Fruit fly (Drosophila melanogaster) whole organism, embryonic: ENCODE data around the gene CG43121.

ENCODE experiments used
- Aef1 ChIP-seq: fragments of 200-800 bp; sonication (Bioruptor generic); IDR thresholded peaks from 3 replicates; pipeline ENCODE4 v1.3.6; 2022; ENCODE audit warnings: missing biosample characterization, missing genetic modification characterization
- Asciz ChIP-seq: fragments of 200-800 bp; sonication (Bioruptor generic); optimal IDR thresholded peaks from 2 replicates; lab custom pipeline; 2017; ENCODE audit warnings: missing biosample characterization, mild to moderate bottlenecking, missing genetic modification characterization, missing genetic modification reagents
- Atf6 ChIP-seq: fragments of 200-800 bp; sonication (Bioruptor generic); IDR thresholded peaks from 2 replicates; pipeline ENCODE4 v1.3.6; 2022; ENCODE audit warnings: missing biosample characterization, missing genetic modification characterization
- Bdp1 ChIP-seq: fragments of 200-800 bp; sonication (Bioruptor generic); optimal IDR thresholded peaks from 3 replicates; lab custom pipeline; 2016; ENCODE audit warnings: missing biosample characterization, missing genetic modification characterization
- Bgb ChIP-seq: fragments of 200-800 bp; sonication (Bioruptor generic); IDR thresholded peaks from 2 replicates; pipeline ENCODE4 v1.3.6; 2022; ENCODE audit warnings: missing biosample characterization, missing genetic modification characterization; ENCODE audit not compliant: partially characterized antibody
- CG10267 ChIP-seq: fragments of 200-800 bp; sonication (Bioruptor generic); optimal IDR thresholded peaks from 2 replicates; lab custom pipeline; 2018; ENCODE audit warnings: missing biosample characterization, mild to moderate bottlenecking, missing genetic modification characterization, moderate library complexity
- CG10462 ChIP-seq: fragments of 200-800 bp; sonication (Bioruptor generic); optimal IDR thresholded peaks from 2 replicates; lab custom pipeline; 2016; ENCODE audit warnings: missing biosample characterization, missing genetic modification characterization
- CG12219 ChIP-seq: fragments of 200-800 bp; sonication (Bioruptor generic); optimal IDR thresholded peaks from 3 replicates; lab custom pipeline; 2018; ENCODE audit warnings: missing biosample characterization, mild to moderate bottlenecking, missing genetic modification characterization
- CG13296 ChIP-seq: fragments of 200-800 bp; sonication (Bioruptor generic); optimal IDR thresholded peaks from 3 replicates; lab custom pipeline; 2018; ENCODE audit warnings: missing biosample characterization, mild to moderate bottlenecking, missing genetic modification characterization
- CG13624 ChIP-seq: fragments of 200-800 bp; sonication (Bioruptor generic); optimal IDR thresholded peaks from 2 replicates; lab custom pipeline; 2016; ENCODE audit warnings: missing biosample characterization, missing genetic modification characterization
- CG1603 ChIP-seq: fragments of 200-800 bp; sonication (Bioruptor generic); optimal IDR thresholded peaks from 2 replicates; lab custom pipeline; 2019; ENCODE audit warnings: missing biosample characterization, mild to moderate bottlenecking, missing genetic modification characterization, moderate library complexity
- CG16779 ChIP-seq: fragments of 200-800 bp; sonication (Bioruptor generic); IDR thresholded peaks from 2 replicates; pipeline ENCODE4 v1.3.6; 2022; ENCODE audit warnings: missing biosample characterization, missing genetic modification characterization
- CG16863 ChIP-seq: fragments of 200-800 bp; sonication (Bioruptor generic); optimal IDR thresholded peaks from 3 replicates; lab custom pipeline; 2016; ENCODE audit warnings: missing biosample characterization, missing genetic modification characterization
- CG17912 ChIP-seq: fragments of 200-800 bp; sonication (Bioruptor generic); optimal IDR thresholded peaks from 2 replicates; lab custom pipeline; 2018; ENCODE audit warnings: missing biosample characterization, mild to moderate bottlenecking, missing genetic modification characterization
- CG1832 ChIP-seq: fragments of 200-800 bp; sonication (Bioruptor generic); optimal IDR thresholded peaks from 2 replicates; lab custom pipeline; 2017; ENCODE audit warnings: missing biosample characterization, mild to moderate bottlenecking, missing genetic modification characterization, inconsistent platforms
- CG2875 ChIP-seq: fragments of 200-800 bp; sonication (Bioruptor generic); optimal IDR thresholded peaks from 2 replicates; lab custom pipeline; 2017; ENCODE audit warnings: missing biosample characterization, mild to moderate bottlenecking, missing genetic modification characterization, missing genetic modification reagents
- CG30431 ChIP-seq: fragments of 200-800 bp; sonication (Bioruptor generic); optimal IDR thresholded peaks from 2 replicates; lab custom pipeline; 2017; ENCODE audit warnings: missing biosample characterization, missing genetic modification characterization
- CG32772 ChIP-seq: fragments of 200-800 bp; sonication (Bioruptor generic); IDR thresholded peaks from 2 replicates; pipeline ENCODE4 v1.3.6; 2022; ENCODE audit warnings: missing biosample characterization, missing genetic modification characterization
- CG33557 ChIP-seq: fragments of 200-800 bp; sonication (Bioruptor generic); optimal IDR thresholded peaks from 2 replicates; lab custom pipeline; 2019; ENCODE audit warnings: missing biosample characterization, mild to moderate bottlenecking, missing genetic modification characterization, moderate library complexity
- CG4730 ChIP-seq: fragments of 200-800 bp; sonication (Bioruptor generic); IDR thresholded peaks from 2 replicates; pipeline ENCODE4 v1.3.6; 2022; ENCODE audit warnings: missing biosample characterization, missing genetic modification characterization
- CG7963 ChIP-seq: fragments of 200-800 bp; sonication (Bioruptor generic); IDR thresholded peaks from 3 replicates; pipeline ENCODE4 v1.3.6; 2022; ENCODE audit warnings: missing biosample characterization, missing genetic modification characterization; ENCODE audit not compliant: partially characterized antibody
- D ChIP-seq, 2 experiments: fragments of 200-800 bp in 1 of 2; fragments of >200 bp in 1 of 2; sonication (Bioruptor generic) in 1 of 2; optimal IDR thresholded peaks; 2 replicates in 1 of 2; 3 replicates in 1 of 2; lab custom pipeline; 2017; ENCODE audit warnings: mild to moderate bottlenecking in 1 of 2, missing biosample characterization in 1 of 2, missing genetic modification characterization in 1 of 2, missing genetic modification reagents in 1 of 2
- Dad ChIP-seq: fragments of 200-800 bp; sonication (Bioruptor generic); optimal IDR thresholded peaks from 3 replicates; lab custom pipeline; 2016; ENCODE audit warnings: missing biosample characterization, missing genetic modification characterization
- Dip2 ChIP-seq: fragments of 200-800 bp; sonication (Bioruptor generic); IDR thresholded peaks from 2 replicates; pipeline ENCODE4 v1.3.6; 2022; ENCODE audit warnings: missing biosample characterization, missing genetic modification characterization
- Ets97D ChIP-seq: fragments of 200-800 bp; sonication (Bioruptor generic); optimal IDR thresholded peaks from 3 replicates; lab custom pipeline; 2016; ENCODE audit warnings: missing biosample characterization, missing genetic modification characterization
- Jarid2 ChIP-seq: fragments of 200-800 bp; sonication (Bioruptor generic); optimal IDR thresholded peaks from 3 replicates; lab custom pipeline; 2017; ENCODE audit warnings: mild to moderate bottlenecking, missing biosample characterization, missing genetic modification reagents, missing genetic modification characterization
- Neu2 ChIP-seq: fragments of 200-800 bp; sonication (Bioruptor generic); optimal IDR thresholded peaks from 3 replicates; lab custom pipeline; 2016; ENCODE audit warnings: missing biosample characterization, missing genetic modification characterization, borderline replicate concordance
- Spps ChIP-seq: fragments of 200-800 bp; sonication (Bioruptor generic); optimal IDR thresholded peaks from 2 replicates; lab custom pipeline; 2018; ENCODE audit warnings: missing biosample characterization, mild to moderate bottlenecking, missing genetic modification characterization
- abd-A ChIP-seq: fragments of 200-800 bp; sonication (Bioruptor generic); optimal IDR thresholded peaks from 3 replicates; lab custom pipeline; 2019; ENCODE audit warnings: missing biosample characterization, mild to moderate bottlenecking, missing genetic modification characterization, moderate library complexity
- ac ChIP-seq: fragments of 200-800 bp; sonication (Bioruptor generic); optimal IDR thresholded peaks from 3 replicates; lab custom pipeline; 2017; ENCODE audit warnings: missing biosample characterization, mild to moderate bottlenecking, missing genetic modification characterization
- ash1 ChIP-seq: fragments of 200-800 bp; sonication (Bioruptor generic); optimal IDR thresholded peaks from 2 replicates; lab custom pipeline; 2018; ENCODE audit warnings: missing biosample characterization, mild to moderate bottlenecking, missing genetic modification characterization
- ato ChIP-seq: fragments of 200-800 bp; sonication (Bioruptor generic); IDR thresholded peaks from 2 replicates; pipeline ENCODE4 v1.3.6; 2022; ENCODE audit warnings: missing biosample characterization, missing genetic modification characterization; ENCODE audit not compliant: partially characterized antibody
- dmrt11E ChIP-seq: fragments of 200-800 bp; sonication (Bioruptor generic); optimal IDR thresholded peaks from 3 replicates; lab custom pipeline; 2018; ENCODE audit warnings: missing biosample characterization, mild to moderate bottlenecking, missing genetic modification characterization, moderate library complexity
- dpn ChIP-seq, 2 experiments: fragments of 200-800 bp; sonication (Bioruptor generic); optimal IDR thresholded peaks; 3 replicates each; lab custom pipeline; 2016; ENCODE audit warnings: missing biosample characterization in 2 of 2, missing genetic modification characterization in 2 of 2
- eve ChIP-seq, 2 experiments: fragments of >200 bp; optimal IDR thresholded peaks; 2 replicates each; lab custom pipeline; 2017; ENCODE audit warnings: missing biosample characterization in 2 of 2, missing genetic modification characterization in 2 of 2
- fd102C ChIP-seq: fragments of 200-800 bp; sonication (Bioruptor generic); optimal IDR thresholded peaks from 2 replicates; lab custom pipeline; 2018; ENCODE audit warnings: missing biosample characterization, mild to moderate bottlenecking, missing genetic modification characterization, moderate library complexity
- fu2 ChIP-seq: fragments of 200-800 bp; sonication (Bioruptor generic); optimal IDR thresholded peaks from 2 replicates; lab custom pipeline; 2016; ENCODE audit warnings: missing biosample characterization, missing genetic modification characterization
- gem ChIP-seq: fragments of 200-800 bp; sonication (Bioruptor generic); optimal IDR thresholded peaks from 2 replicates; lab custom pipeline; 2019; ENCODE audit warnings: missing biosample characterization, mild to moderate bottlenecking, missing genetic modification characterization, moderate library complexity
- gfzf ChIP-seq: fragments of 200-800 bp; sonication (Bioruptor generic); optimal IDR thresholded peaks from 2 replicates; lab custom pipeline; 2016; ENCODE audit warnings: missing biosample characterization, mild to moderate bottlenecking, missing genetic modification characterization, moderate library complexity
- nom ChIP-seq: fragments of 200-800 bp; sonication (Bioruptor generic); optimal IDR thresholded peaks from 2 replicates; lab custom pipeline; 2017; ENCODE audit warnings: missing biosample characterization, missing genetic modification characterization, mild to moderate bottlenecking, moderate library complexity, missing genetic modification reagents
- org-1 ChIP-seq: fragments of 200-800 bp; sonication (Bioruptor generic); optimal IDR thresholded peaks from 2 replicates; lab custom pipeline; 2017; ENCODE audit warnings: missing biosample characterization, missing genetic modification characterization
- peb ChIP-seq: fragments of 200-800 bp; sonication (Bioruptor generic); IDR thresholded peaks from 2 replicates; pipeline ENCODE4 v1.3.6; 2022; ENCODE audit warnings: missing biosample characterization, missing genetic modification characterization
- ranshi ChIP-seq: fragments of 200-800 bp; sonication (Bioruptor generic); IDR thresholded peaks from 2 replicates; pipeline ENCODE4 v1.3.6; 2022; ENCODE audit warnings: missing biosample characterization, missing genetic modification characterization
- sima ChIP-seq: fragments of 200-800 bp; sonication (Bioruptor generic); optimal IDR thresholded peaks from 2 replicates; lab custom pipeline; 2016; ENCODE audit warnings: missing biosample characterization, missing genetic modification characterization
- sob ChIP-seq: fragments of 200-800 bp; sonication (Bioruptor generic); IDR thresholded peaks from 2 replicates; pipeline ENCODE4 v1.3.6; 2022; ENCODE audit warnings: missing biosample characterization, missing genetic modification characterization
- sug ChIP-seq: fragments of 200-800 bp; optimal IDR thresholded peaks from 2 replicates; lab custom pipeline; 2019; ENCODE audit warnings: missing biosample characterization, mild to moderate bottlenecking, missing genetic modification characterization, moderate library complexity
- tx ChIP-seq: fragments of 200-800 bp; sonication (Bioruptor generic); optimal IDR thresholded peaks from 2 replicates; lab custom pipeline; 2016; ENCODE audit warnings: missing biosample characterization, missing genetic modification characterization
- wdn ChIP-seq: fragments of 200-800 bp; sonication (Bioruptor generic); IDR thresholded peaks from 2 replicates; pipeline ENCODE4 v1.3.6; 2022; ENCODE audit warnings: missing biosample characterization, missing genetic modification characterization

CG43121 gene

dm6 chr3L:14661567-14662258 is 10.5 kb downstream of the CG43121 start (continued):
- peak in 1 of 2 experiments; percentile 92 for TF ChIP-seq eve (GFP tag; optimal IDR thresholded peaks at IDR 0.05; lab: Kevin White, UChicago)
- TF ChIP-seq ato (GFP tag; lab: Robert Waterston, UW) = no peak
- TF ChIP-seq D (optimal IDR thresholded peaks at IDR 0.05; lab: Kevin White, UChicago) = no peak
- peak; percentile 71 for TF ChIP-seq D (GFP tag; optimal IDR thresholded peaks at IDR 0.05; lab: Kevin White, UChicago)
- peak; percentile 66 for TF ChIP-seq wdn (GFP tag; lab: Robert Waterston, UW)
- no peak for TF ChIP-seq Bgb (GFP tag; lab: Robert Waterston, UW)
- TF ChIP-seq Spps (tag; lab: Kevin White, UChicago) = peak; percentile 52
- TF ChIP-seq CG1603 = peak; percentile 76
- TF ChIP-seq ac (GFP tag; lab: Kevin White, UChicago) = no peak
- TF ChIP-seq CG30431 = peak; percentile 58
- TF ChIP-seq CG32772 (GFP tag; lab: Robert Waterston, UW) = peak; percentile 79
- TF ChIP-seq Dip2 (GFP tag; lab: Robert Waterston, UW) = no peak
- TF ChIP-seq CG33557 = peak; percentile 61
- TF ChIP-seq nom (GFP tag; lab: Kevin White, UChicago) = no peak
- TF ChIP-seq CG4730 (GFP tag; lab: Robert Waterston, UW) = peak; percentile 63; the same call in 1 of the 2 replicates
- TF ChIP-seq CG13624 = peak; percentile 72
- peak; percentile 41 for TF ChIP-seq Ets97D (GFP tag; lab: Kevin White, UChicago)
- peak; percentile 67 for TF ChIP-seq CG2875 (GFP tag; lab: Kevin White, UChicago)
- peak; percentile 69 for TF ChIP-seq ranshi (GFP tag; lab: Robert Waterston, UW)
- TF ChIP-seq Dad (GFP tag; lab: Kevin White, UChicago) = peak; percentile 81
- TF ChIP-seq CG13296 (GFP tag; lab: Kevin White, UChicago) = peak; percentile 67
- TF ChIP-seq peb (GFP tag; lab: Robert Waterston, UW) = peak; percentile 74; the same call in 1 of the 2 replicates
- TF ChIP-seq gem (tag; lab: Kevin White, UChicago) = peak; percentile 89
- TF ChIP-seq CG7963 (GFP tag; lab: Robert Waterston, UW) = no peak
- peak; percentile 75 for TF ChIP-seq CG10267
- no peak for TF ChIP-seq ash1 (GFP tag; lab: Kevin White, UChicago)
- peak; percentile 98 for TF ChIP-seq abd-A
- peak; percentile 74 to 77 for TF ChIP-seq dpn (GFP tag; optimal IDR thresholded peaks at IDR 0.05; lab: Kevin White, UChicago)
- TF ChIP-seq Atf6 (GFP tag; lab: Robert Waterston, UW) = peak; percentile 87
- peak; percentile 80 for TF ChIP-seq CG12219 (GFP tag; lab: Kevin White, UChicago)
- peak; percentile 43 for TF ChIP-seq sug (tag; lab: Kevin White, UChicago)
- TF ChIP-seq org-1 (GFP tag; lab: Kevin White, UChicago) = peak; percentile 81
- TF ChIP-seq CG10462 (GFP tag; lab: Kevin White, UChicago) = peak; percentile 69
- TF ChIP-seq CG16863 = peak; percentile 80
- TF ChIP-seq fu2 (GFP tag; lab: Kevin White, UChicago) = peak; percentile 46
- TF ChIP-seq Jarid2 (GFP tag; lab: Kevin White, UChicago) = no peak
- peak; percentile 65 for TF ChIP-seq CG16779 (GFP tag; lab: Robert Waterston, UW)
- TF ChIP-seq fd102C (GFP tag; lab: Kevin White, UChicago) = no peak
- TF ChIP-seq CG1832 (GFP tag; lab: Kevin White, UChicago) = no peak
- TF ChIP-seq gfzf (GFP tag; lab: Kevin White, UChicago) = no peak
- TF ChIP-seq Neu2 = no peak
- TF ChIP-seq CG17912 (GFP tag; lab: Kevin White, UChicago) = no peak
- peak; percentile 74 for TF ChIP-seq tx (GFP tag; lab: Kevin White, UChicago)
- peak; percentile 6 for TF ChIP-seq Asciz (GFP tag; lab: Kevin White, UChicago)
- TF ChIP-seq sima (GFP tag; lab: Kevin White, UChicago) = peak; percentile 47
- TF ChIP-seq Aef1 (GFP tag; lab: Robert Waterston, UW) = peak; percentile 76
- peak; percentile 86 for TF ChIP-seq sob
- peak; percentile 64 for TF ChIP-seq Bdp1 (GFP tag; lab: Kevin White, UChicago)
- TF ChIP-seq dmrt11E (tag; lab: Kevin White, UChicago) = peak; percentile 73
